Worm (Caenorhabditis elegans): ENCODE measurements around the gene aat-1.

DNA sequence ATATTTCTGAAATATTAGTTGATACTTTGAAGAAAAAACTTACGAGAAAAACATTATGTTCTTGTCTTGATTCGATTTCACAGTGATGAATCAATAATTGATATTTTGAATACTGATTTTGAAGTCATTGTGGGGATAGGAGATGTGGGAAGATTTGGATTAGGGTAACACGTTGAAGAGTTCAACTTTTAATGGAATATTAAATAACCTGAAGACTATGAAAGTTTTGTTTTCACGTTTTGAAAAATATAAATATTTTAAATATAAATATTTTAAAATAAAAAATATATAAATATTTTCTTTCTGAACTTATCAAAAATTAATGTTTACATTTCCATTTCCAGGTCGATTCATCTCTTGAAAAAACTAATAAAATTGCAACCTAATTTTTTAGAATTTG, 9.1 kb downstream of the aat-1 start, which contains the start of gene pei-1:
- TF ChIP-seq ama-1 (optimal IDR thresholded peaks at IDR 0.05) (no peak), tbx-11 (GFP tag; IDR thresholded peaks at IDR 0.05) (no peak), ets-7 (tag; optimal IDR thresholded peaks at IDR 0.05) (no peak), flt-1 (GFP tag; IDR thresholded peaks at IDR 0.05) (no peak), sea-1 (GFP tag; conservative IDR thresholded peaks at IDR 0.05) (no peak), F13C5.2 (tag; optimal IDR thresholded peaks at IDR 0.05) (no peak), hnd-1 (tag; optimal IDR thresholded peaks at IDR 0.05) (no peak), tra-4 (tag; optimal IDR thresholded peaks at IDR 0.05) (no peak), pes-1 (GFP tag; IDR thresholded peaks at IDR 0.05) (no peak)

All from whole organism, early embryonic.